Worm (Caenorhabditis elegans): ENCODE measurements around the gene nhr-86.

The nhr-86 gene

ce11 chrV:2011777-2012176, 54.9 kb downstream of the nhr-86 start, which contains the start of gene F59A7.7:
TSS of gene F59A7.7 (plus strand) at chrV:2012077.
- no peak for TF ChIP-seq sox-2 (GFP tag; IDR thresholded peaks at IDR 0.05)
- TF ChIP-seq sox-4 (tag; optimal IDR thresholded peaks at IDR 0.05): no peak
- no peak for TF ChIP-seq ama-1 (optimal IDR thresholded peaks at IDR 0.05)
- TF ChIP-seq ceh-48 (tag; optimal IDR thresholded peaks at IDR 0.05): no peak
- no peak for TF ChIP-seq F13H6.1 (tag; optimal IDR thresholded peaks at IDR 0.05)
- no peak for TF ChIP-seq pha-2 (tag; optimal IDR thresholded peaks at IDR 0.05)

Data from whole organism, late embryonic.